Worm (Caenorhabditis elegans): ENCODE measurements around the gene ZC376.8.

DNA sequence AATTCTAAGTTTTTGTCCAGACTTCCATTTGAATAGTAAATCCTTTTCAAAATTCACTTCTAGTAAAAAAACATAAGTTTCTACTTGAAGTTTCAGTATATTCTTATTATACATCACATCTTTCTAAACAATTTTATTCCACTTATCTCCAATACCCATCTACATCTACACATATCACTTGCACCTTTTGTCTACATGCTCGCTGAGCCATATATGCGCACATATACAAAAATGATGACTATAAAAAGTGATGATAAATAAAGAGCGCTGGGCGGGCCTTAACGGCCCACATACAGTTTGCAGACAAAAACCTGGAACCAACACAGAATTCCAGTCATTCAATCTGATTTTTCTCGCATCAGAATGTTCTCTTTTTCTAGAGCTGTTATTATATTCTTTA, 23.6 kb upstream of the ZC376.8 start, which contains the start of gene AH10.2:
- TF ChIP-seq lim-6 (tag; optimal IDR thresholded peaks at IDR 0.05): no peak
- no peak for TF ChIP-seq pha-4 (tag; optimal IDR thresholded peaks at IDR 0.05)
- no peak for TF ChIP-seq dmd-4 (tag; optimal IDR thresholded peaks at IDR 0.05; ENCODE audit: borderline replicate concordance)
- TF ChIP-seq hlh-8 (tag; optimal IDR thresholded peaks at IDR 0.05): no peak
- no peak for TF ChIP-seq ceh-34 (tag; optimal IDR thresholded peaks at IDR 0.05)
- no peak for TF ChIP-seq nhr-11 (tag; optimal IDR thresholded peaks at IDR 0.05)
- no peak for TF ChIP-seq ahr-1 (tag; optimal IDR thresholded peaks at IDR 0.05)
- no peak for TF ChIP-seq dve-1 (tag; optimal IDR thresholded peaks at IDR 0.05)
- no peak for TF ChIP-seq ceh-30 (tag; optimal IDR thresholded peaks at IDR 0.05)
- TF ChIP-seq lin-11 (tag; optimal IDR thresholded peaks at IDR 0.05): no peak
- TF ChIP-seq hlh-13 (GFP tag; optimal IDR thresholded peaks at IDR 0.05): no peak
- no peak for TF ChIP-seq ama-1 (optimal IDR thresholded peaks at IDR 0.05)
- TF ChIP-seq syd-9 (tag; optimal IDR thresholded peaks at IDR 0.05): no peak
- TF ChIP-seq Y22D7AL.16 (tag; optimal IDR thresholded peaks at IDR 0.05): no peak
